Worm (Caenorhabditis elegans) whole organism, L4/young adult: ENCODE measurements around the gene miz-1.

Source experiments
- W03F9.2 ChIP-seq: fragments of 150-350 bp; optimal IDR thresholded peaks from 2 replicates; lab custom pipeline; 2014; ENCODE audit warnings: missing biosample characterization, missing genetic modification characterization
- dao-5 ChIP-seq: sonication (generic microtip); optimal IDR thresholded peaks from 2 replicates; lab custom pipeline; 2016; ENCODE audit warnings: missing genotype, missing genetic modification characterization, moderate library complexity, missing compliant biosample characterization
- him-1 ChIP-seq: sonication (generic microtip); optimal IDR thresholded peaks from 2 replicates; lab custom pipeline; 2016; ENCODE audit warnings: missing genotype, missing genetic modification reagents, missing genetic modification characterization, missing compliant biosample characterization

Gene miz-1

ce11 chrIV:10820114-10820513 is 7.9 kb downstream of the miz-1 start:
- no peak for TF ChIP-seq W03F9.2 (tag; lab: Kevin White, UChicago)
- TF ChIP-seq him-1, result no peak
- TF ChIP-seq dao-5, result no peak

ce11 chrIV:10820837-10821671 is 8.9 kb downstream of the miz-1 start:
- no peak for TF ChIP-seq dao-5
- TF ChIP-seq W03F9.2 (tag; lab: Kevin White, UChicago), result no peak
- TF ChIP-seq him-1, result no peak

DNA sequence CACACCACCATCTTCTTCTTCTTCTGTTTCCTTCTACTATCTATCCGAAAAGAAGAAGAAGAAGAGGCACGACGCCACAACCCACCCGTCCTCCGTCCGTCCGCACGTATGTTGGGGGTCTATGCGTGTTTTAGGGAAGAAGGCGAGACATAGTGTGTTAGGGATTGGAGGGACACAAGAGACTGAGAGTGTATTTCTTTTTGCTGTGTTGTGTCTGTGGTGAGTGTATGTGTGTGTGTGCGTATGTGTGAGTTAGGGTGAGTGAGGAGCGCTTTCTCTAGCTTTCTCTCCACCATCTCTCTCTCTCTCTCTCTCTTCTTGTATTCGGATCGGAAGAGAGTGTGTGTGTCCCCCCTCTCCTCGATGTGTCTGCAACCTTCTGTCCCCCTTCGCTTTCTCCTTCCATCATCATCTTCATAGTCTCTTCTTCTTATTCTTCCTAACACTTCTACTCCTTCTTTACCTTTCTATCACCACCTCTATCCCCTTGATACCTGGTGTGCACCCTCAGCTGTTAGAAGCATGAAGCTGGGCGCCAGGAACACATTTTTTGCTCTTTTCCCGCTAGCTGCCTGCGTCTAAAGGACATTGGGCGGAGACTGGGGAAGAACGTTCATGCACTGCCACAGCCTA is 9.6 kb downstream of the miz-1 start:
- TF ChIP-seq W03F9.2 (tag; lab: Kevin White, UChicago) (peak; percentile 39), him-1 (peak; percentile 65), dao-5 (peak; percentile 57)

- TF ChIP-seq dao-5 (no peak), W03F9.2 (tag; lab: Kevin White, UChicago) (no peak), him-1 (no peak)
Measured at ce11 chrIV:10825383-10825782, 13.2 kb downstream of the miz-1 start.

- peak; percentile 69 for TF ChIP-seq him-1
- TF ChIP-seq W03F9.2 (tag; lab: Kevin White, UChicago), result no peak
Measured at ce11 chrIV:10826029-10826428, 13.8 kb downstream of the miz-1 start.

DNA sequence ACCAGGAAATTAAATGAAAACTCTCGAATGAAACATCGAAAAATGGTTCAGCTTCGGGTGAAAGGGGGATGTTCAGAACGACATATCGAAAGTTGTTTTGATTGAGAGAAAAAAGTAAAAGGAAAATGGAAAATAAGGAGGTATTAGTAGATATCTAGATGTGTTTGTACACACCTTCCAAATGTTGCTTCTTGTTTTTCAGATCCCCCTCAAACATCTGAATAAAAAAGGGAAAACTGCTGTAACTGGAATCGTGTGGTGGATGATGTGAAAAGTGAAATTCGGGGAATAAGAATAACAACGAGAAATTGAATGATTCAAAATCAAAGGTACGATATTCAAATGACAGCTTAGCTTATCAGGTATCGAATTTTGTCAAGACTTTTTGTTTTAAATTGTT is 15.8 kb downstream of the miz-1 start, which contains the start of gene npax-3:
Gene npax-3, minus strand, starts transcription at position 101 of the 400 bp plus-strand sequence.
- TF ChIP-seq him-1, result no peak
- no peak for TF ChIP-seq W03F9.2 (tag; lab: Kevin White, UChicago)
- no peak for TF ChIP-seq dao-5

DNA sequence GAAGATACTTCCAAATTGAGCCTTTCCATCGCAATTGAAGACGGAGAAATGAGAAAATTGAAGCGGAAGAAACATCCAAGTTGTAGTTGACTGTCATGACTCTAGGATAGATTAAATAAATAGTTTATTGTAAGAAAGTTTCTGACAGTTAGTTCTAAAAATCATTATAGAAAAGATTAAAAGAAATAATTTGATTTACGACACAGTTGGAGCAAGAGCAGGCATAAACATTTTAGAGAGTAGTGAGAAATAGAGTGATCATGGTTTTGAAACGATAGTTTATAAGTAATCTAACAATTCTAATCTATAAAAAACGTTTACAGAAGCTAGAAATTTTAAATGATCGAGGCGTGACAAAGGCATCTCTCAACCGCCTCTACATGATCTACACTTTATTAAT is 19.9 kb downstream of the miz-1 start, which contains the start of gene best-15:
Gene best-15, minus strand, starts transcription at position 101 of the 400 bp plus-strand sequence.
- TF ChIP-seq him-1 (no peak), W03F9.2 (tag; lab: Kevin White, UChicago) (no peak), dao-5 (no peak)

ce11 chrIV:10842232-10842631 is 30.0 kb downstream of the miz-1 start:
- TF ChIP-seq dao-5 (no peak), W03F9.2 (tag; lab: Kevin White, UChicago) (no peak), him-1 (no peak)

ce11 chrIV:10842705-10843364 is 30.6 kb downstream of the miz-1 start, which contains the start of gene T11G6.5:
TSS of gene T11G6.5 (minus strand) at chrIV:10842755.
- no peak for TF ChIP-seq dao-5
- no peak for TF ChIP-seq him-1
- TF ChIP-seq W03F9.2 (tag; lab: Kevin White, UChicago), result no peak

DNA sequence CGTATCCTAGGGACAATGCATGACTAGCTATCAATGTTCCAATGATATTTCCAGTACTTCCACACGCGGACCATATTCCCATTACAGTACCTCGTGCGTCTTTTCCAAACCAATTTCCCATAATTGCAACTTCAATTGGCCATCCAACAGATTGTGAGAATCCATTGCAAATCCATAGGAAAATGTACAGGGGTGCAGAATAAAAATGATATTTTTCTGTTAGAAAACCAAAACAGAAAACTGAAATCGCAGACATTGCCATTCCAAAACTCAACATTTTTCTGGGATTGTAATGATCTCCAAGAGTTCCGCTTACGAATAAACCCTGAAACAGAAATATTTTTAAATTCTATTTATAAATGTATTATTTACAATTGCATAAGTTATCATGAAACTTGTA is 38.9 kb downstream of the miz-1 start:
- TF ChIP-seq dao-5 (no peak), W03F9.2 (tag; lab: Kevin White, UChicago) (no peak), him-1 (no peak)

- no peak for TF ChIP-seq dao-5
- no peak for TF ChIP-seq W03F9.2 (tag; lab: Kevin White, UChicago)
- TF ChIP-seq him-1, result no peak
Measured at ce11 chrIV:10851833-10852232, 39.6 kb downstream of the miz-1 start, which contains the start of gene T11G6.4. TSS of gene T11G6.4 (minus strand) at chrIV:10851933.

- no peak for TF ChIP-seq W03F9.2 (tag; lab: Kevin White, UChicago)
- TF ChIP-seq dao-5, result no peak
- no peak for TF ChIP-seq him-1
Measured at ce11 chrIV:10852403-10852802, 40.2 kb downstream of the miz-1 start.

ce11 chrIV:10854042-10854441 is 41.8 kb downstream of the miz-1 start:
- TF ChIP-seq him-1 (no peak), dao-5 (no peak), W03F9.2 (tag; lab: Kevin White, UChicago) (no peak)

- TF ChIP-seq him-1 (no peak), dao-5 (no peak), W03F9.2 (tag; lab: Kevin White, UChicago) (no peak)
Measured at ce11 chrIV:10855049-10855448, 42.9 kb downstream of the miz-1 start, which contains the start of gene T11G6.3. TSS of gene T11G6.3 (minus strand) at chrIV:10855237.
